Fruit fly (Drosophila melanogaster): ENCODE data around the gene Drsl6.

dm6 chr3L:3381869-3382488 is 45.8 kb upstream of the Drsl6 start:
- TF ChIP-seq h (optimal IDR thresholded peaks at IDR 0.05) (no peak), Myc (optimal IDR thresholded peaks at IDR 0.05) (no peak), insv (optimal IDR thresholded peaks at IDR 0.05) (no peak), Sin3A (optimal IDR thresholded peaks at IDR 0.05) (no peak), psq (optimal IDR thresholded peaks at IDR 0.05) (no peak)

Data from Kc167 (cell line).